Fruit fly (Drosophila melanogaster) whole organism: Measurements from ENCODE around the gene CG44437.

Source experiments
- Dll ChIP-seq: fragments of >200 bp; optimal IDR thresholded peaks from 2 replicates; lab custom pipeline; 2017
- pan ChIP-seq: fragments of >200 bp; optimal IDR thresholded peaks from 2 replicates; lab custom pipeline; 2017
- psq ChIP-seq: fragments of >200 bp; optimal IDR thresholded peaks from 2 replicates; lab custom pipeline; 2017

DNA sequence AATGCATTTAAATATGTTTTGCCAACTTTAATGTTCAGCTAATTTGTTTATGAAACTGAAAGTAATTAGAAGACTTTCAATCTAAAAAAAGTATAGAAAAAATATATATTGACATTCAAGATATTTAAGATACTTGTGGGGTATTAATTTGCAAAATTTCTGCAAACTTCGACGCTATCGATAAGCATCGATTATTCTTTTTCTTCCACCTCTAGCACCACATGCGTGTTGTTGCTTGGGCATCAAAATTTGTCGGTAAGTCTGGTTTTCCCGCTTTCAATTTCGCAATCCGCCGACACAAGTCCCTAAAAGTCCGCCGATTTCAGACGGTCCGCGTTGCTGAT, 10.0 kb upstream of the CG44437 start, which contains the start of gene REG:
- TF ChIP-seq pan (lab: Kevin White, UChicago) (no peak), psq (lab: Kevin White, UChicago) (no peak), Dll (lab: Kevin White, UChicago) (no peak)
